Fruit fly (Drosophila melanogaster): ENCODE data around the gene CG6236.

CG6236 gene

dm6 chr3R:15290642-15291118 is 37.4 kb downstream of the CG6236 start, which contains the start of gene CG45218:
Gene CG45218 (minus strand): TSS chr3R:15290799.
- no peak for TF ChIP-seq acj6 (GFP tag; optimal IDR thresholded peaks at IDR 0.05)
- no peak for TF ChIP-seq OdsH (GFP tag; optimal IDR thresholded peaks at IDR 0.05)
- TF ChIP-seq CG31627 (GFP tag; optimal IDR thresholded peaks at IDR 0.05): no peak
- peak; percentile 78 for TF ChIP-seq svp (GFP tag)
- TF ChIP-seq CG6163 (GFP tag; IDR thresholded peaks at IDR 0.05): no peak
- no peak for TF ChIP-seq Smox (GFP tag; optimal IDR thresholded peaks at IDR 0.05)
- TF ChIP-seq Sox102F (GFP tag; optimal IDR thresholded peaks at IDR 0.05): peak; percentile 6
- peak; percentile 22 for TF ChIP-seq Sox14 (GFP tag; optimal IDR thresholded peaks at IDR 0.05)
- peak; percentile 7 for TF ChIP-seq CG9139 (GFP tag; optimal IDR thresholded peaks at IDR 0.05)
- peak; percentile 59 for TF ChIP-seq Eip78C (GFP tag)
- peak; percentile 25 for TF ChIP-seq CG3919 (GFP tag; optimal IDR thresholded peaks at IDR 0.05)
- TF ChIP-seq CG7368 (GFP tag; optimal IDR thresholded peaks at IDR 0.05): no peak
- TF ChIP-seq fkh (GFP tag; optimal IDR thresholded peaks at IDR 0.05): no peak
- TF ChIP-seq CG32006 (GFP tag; optimal IDR thresholded peaks at IDR 0.05): no peak
- no peak for TF ChIP-seq Hr39 (GFP tag; optimal IDR thresholded peaks at IDR 0.05)
- peak in 1 of 2 experiments; percentile 0 for TF ChIP-seq salr (GFP tag; optimal IDR thresholded peaks at IDR 0.05)
- no peak for TF ChIP-seq Lpt (GFP tag; optimal IDR thresholded peaks at IDR 0.05)
- no peak for TF ChIP-seq CG34406 (GFP tag; optimal IDR thresholded peaks at IDR 0.05)
- peak; percentile 14 for TF ChIP-seq CG1621 (tag; optimal IDR thresholded peaks at IDR 0.05)
- TF ChIP-seq dsx (GFP tag; optimal IDR thresholded peaks at IDR 0.05; ENCODE audit: poor library complexity, severe bottlenecking): peak; percentile 63
- TF ChIP-seq net (GFP tag; optimal IDR thresholded peaks at IDR 0.05): no peak
- TF ChIP-seq lz (GFP tag; optimal IDR thresholded peaks at IDR 0.05): no peak
- peak; percentile 4 for TF ChIP-seq CG16779 (tag; optimal IDR thresholded peaks at IDR 0.05)
- no peak for TF ChIP-seq CG6854 (GFP tag; optimal IDR thresholded peaks at IDR 0.05)
- TF ChIP-seq Gug (GFP tag; IDR thresholded peaks at IDR 0.05): no peak
- no peak for TF ChIP-seq Blimp-1 (GFP tag; optimal IDR thresholded peaks at IDR 0.05)
- no peak for TF ChIP-seq CG10631 (GFP tag; optimal IDR thresholded peaks at IDR 0.05)
- no peak for TF ChIP-seq CG8632 (GFP tag; optimal IDR thresholded peaks at IDR 0.05)
- TF ChIP-seq ss (GFP tag; optimal IDR thresholded peaks at IDR 0.05): peak; percentile 1 to 61
- peak; percentile 51 for TF ChIP-seq vri (GFP tag; optimal IDR thresholded peaks at IDR 0.05)
- no peak for TF ChIP-seq Eip75B (GFP tag; optimal IDR thresholded peaks at IDR 0.05)
- TF ChIP-seq CG8119 (GFP tag; IDR thresholded peaks at IDR 0.05): no peak
- TF ChIP-seq Eip93F (GFP tag; optimal IDR thresholded peaks at IDR 0.05): no peak
- TF ChIP-seq CG11294 (GFP tag; IDR thresholded peaks at IDR 0.05): no peak
- no peak for TF ChIP-seq CG8319 (GFP tag; optimal IDR thresholded peaks at IDR 0.05)
- no peak for TF ChIP-seq CG6792 (GFP tag; optimal IDR thresholded peaks at IDR 0.05)
- no peak for TF ChIP-seq Hr4 (GFP tag; optimal IDR thresholded peaks at IDR 0.05)
- no peak for TF ChIP-seq Hr38 (GFP tag; optimal IDR thresholded peaks at IDR 0.05)
- TF ChIP-seq Ets96B (tag; optimal IDR thresholded peaks at IDR 0.05): no peak
- no peak for TF ChIP-seq CG6808 (GFP tag; optimal IDR thresholded peaks at IDR 0.05)
- TF ChIP-seq eg (GFP tag; IDR thresholded peaks at IDR 0.05): no peak
- no peak for TF ChIP-seq fd59A (GFP tag; optimal IDR thresholded peaks at IDR 0.05)
- no peak for TF ChIP-seq cyc (GFP tag; optimal IDR thresholded peaks at IDR 0.05)
- no peak for TF ChIP-seq CG6276 (GFP tag; optimal IDR thresholded peaks at IDR 0.05)
- TF ChIP-seq dac (GFP tag; optimal IDR thresholded peaks at IDR 0.05): no peak
- TF ChIP-seq Ets21C (GFP tag; optimal IDR thresholded peaks at IDR 0.05): no peak
- no peak for TF ChIP-seq Met (GFP tag; optimal IDR thresholded peaks at IDR 0.05)
- TF ChIP-seq esn (GFP tag; optimal IDR thresholded peaks at IDR 0.05): no peak
